Fruit fly (Drosophila melanogaster): Measurements from ENCODE around the gene Kaz.

Kaz gene

DNA sequence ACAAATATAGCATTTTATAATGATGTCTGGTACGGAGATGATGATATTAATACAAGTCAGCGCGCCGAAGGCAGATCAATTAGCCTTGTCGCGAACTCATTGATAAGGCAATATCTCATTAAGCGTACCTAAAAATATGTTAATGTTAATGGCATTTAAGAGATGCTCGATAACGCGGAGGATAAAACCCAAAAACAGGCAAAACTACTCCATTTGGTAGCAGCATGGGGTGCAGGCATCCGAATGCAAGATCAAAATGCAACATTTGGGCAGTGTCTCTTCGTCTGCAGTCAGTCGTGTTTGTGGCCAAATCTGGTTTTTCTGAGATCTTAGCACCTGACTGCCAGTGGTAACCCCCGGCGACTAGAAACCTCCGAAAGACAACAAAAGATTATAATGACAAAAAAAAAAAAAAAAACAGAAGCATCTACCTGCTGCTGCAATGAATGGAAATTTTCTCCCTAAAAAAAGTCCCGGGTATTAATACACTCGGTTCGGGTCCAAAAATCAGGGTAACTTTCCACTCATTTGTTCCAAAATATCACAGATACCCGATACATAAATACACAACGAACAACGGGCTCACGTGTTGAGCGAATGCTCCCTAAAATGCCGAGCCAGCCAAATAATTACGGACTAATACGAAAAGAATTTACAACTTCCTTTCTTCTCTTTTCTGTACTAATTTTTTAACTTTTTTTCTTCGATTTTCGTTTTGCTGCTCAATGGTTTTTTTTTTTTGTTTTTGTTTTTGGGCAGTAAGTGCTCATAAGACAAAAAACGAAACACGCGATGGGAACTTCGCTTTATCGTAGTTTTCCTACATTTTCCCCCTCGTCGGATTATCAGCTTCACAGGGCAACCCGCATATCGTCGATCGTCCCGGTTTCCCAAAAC is 16.4 kb upstream of the Kaz start:
- no peak for TF ChIP-seq CG8159 (tag; optimal IDR thresholded peaks at IDR 0.05)
- no peak for TF ChIP-seq fd96Ca (GFP tag; IDR thresholded peaks at IDR 0.05)
- no peak for TF ChIP-seq CG17806 (tag; optimal IDR thresholded peaks at IDR 0.05)
- no peak for TF ChIP-seq rn (GFP tag; IDR thresholded peaks at IDR 0.05)
- no peak for TF ChIP-seq CG10348 (GFP tag; IDR thresholded peaks at IDR 0.05)
- TF ChIP-seq gl (tag; optimal IDR thresholded peaks at IDR 0.05) = no peak
- no peak for TF ChIP-seq CG14655 (GFP tag; optimal IDR thresholded peaks at IDR 0.05)
- no peak for TF ChIP-seq Pif1B (GFP tag; optimal IDR thresholded peaks at IDR 0.05)

DNA sequence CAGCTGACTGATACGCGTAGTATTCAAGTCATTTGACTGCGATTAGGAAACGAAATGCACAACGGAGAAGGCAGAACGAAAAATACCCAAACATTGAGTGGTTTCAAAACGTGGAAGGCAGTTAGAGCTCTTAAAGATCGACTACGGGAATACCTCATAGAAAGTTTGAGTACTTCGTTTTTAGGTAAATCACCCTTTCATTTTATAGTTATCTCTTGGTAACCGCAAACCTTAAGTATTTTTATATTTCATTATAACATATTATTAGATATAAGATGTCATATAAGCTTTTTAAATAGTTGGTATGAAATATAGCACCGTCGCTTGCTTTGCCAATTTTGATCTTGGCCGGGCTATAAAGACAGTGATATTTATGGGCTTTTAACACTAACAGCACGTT is 15.4 kb upstream of the Kaz start:
- TF ChIP-seq CG8159 (tag; optimal IDR thresholded peaks at IDR 0.05) (no peak), CG32121 (GFP tag; IDR thresholded peaks at IDR 0.05) (no peak), CG13204 (GFP tag; optimal IDR thresholded peaks at IDR 0.05) (no peak), CG17806 (tag; optimal IDR thresholded peaks at IDR 0.05) (no peak), CG15710 (tag; optimal IDR thresholded peaks at IDR 0.05) (no peak), gl (tag; optimal IDR thresholded peaks at IDR 0.05) (no peak), CG10348 (GFP tag; IDR thresholded peaks at IDR 0.05) (no peak), Snoo (tag; optimal IDR thresholded peaks at IDR 0.05) (no peak)

DNA sequence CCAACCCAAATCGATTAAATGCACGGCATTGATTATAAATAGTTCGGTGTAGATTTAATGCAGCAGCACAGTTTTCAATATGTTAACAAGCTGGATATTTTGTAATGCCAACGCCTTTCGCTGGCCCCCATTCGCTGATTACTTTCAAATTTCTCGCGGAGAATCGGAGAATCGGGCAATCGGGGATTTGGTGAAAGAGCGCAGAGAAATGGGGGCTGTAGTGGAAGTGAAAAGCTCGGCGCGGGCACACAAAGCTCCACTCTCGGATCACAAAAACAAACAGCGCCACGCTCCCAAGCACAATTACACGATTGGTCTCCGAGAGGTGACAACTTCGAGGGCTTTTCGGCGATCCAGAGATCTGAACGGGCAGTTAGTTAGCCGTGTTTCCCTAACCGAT is 11.9 kb upstream of the Kaz start, which contains the start of gene Esp:
Esp (plus strand) TSS at position 301 of the 400 bp plus-strand sequence.
- TF ChIP-seq Pif1A (GFP tag; optimal IDR thresholded peaks at IDR 0.05) (no peak), CG8301 (tag; optimal IDR thresholded peaks at IDR 0.05) (no peak), Snoo (tag; optimal IDR thresholded peaks at IDR 0.05) (no peak), CG4496 (GFP tag; IDR thresholded peaks at IDR 0.05) (no peak), CG15710 (tag; optimal IDR thresholded peaks at IDR 0.05) (no peak), Ets98B (GFP tag; IDR thresholded peaks at IDR 0.05) (no peak), CG10348 (GFP tag; IDR thresholded peaks at IDR 0.05) (no peak), fd96Ca (GFP tag; IDR thresholded peaks at IDR 0.05) (no peak), CG32121 (GFP tag; IDR thresholded peaks at IDR 0.05) (no peak), gl (tag; optimal IDR thresholded peaks at IDR 0.05) (no peak), CG13204 (GFP tag; optimal IDR thresholded peaks at IDR 0.05) (no peak), CG17806 (tag; optimal IDR thresholded peaks at IDR 0.05) (no peak), CG12605 (GFP tag; IDR thresholded peaks at IDR 0.05) (no peak), rn (GFP tag; IDR thresholded peaks at IDR 0.05) (no peak), CG14655 (GFP tag; optimal IDR thresholded peaks at IDR 0.05) (no peak), Pif1B (GFP tag; optimal IDR thresholded peaks at IDR 0.05) (no peak), D1 (tag; optimal IDR thresholded peaks at IDR 0.05) (no peak), EcR (GFP tag; optimal IDR thresholded peaks at IDR 0.05) (no peak), CG34367 (tag; optimal IDR thresholded peaks at IDR 0.05) (no peak)

DNA sequence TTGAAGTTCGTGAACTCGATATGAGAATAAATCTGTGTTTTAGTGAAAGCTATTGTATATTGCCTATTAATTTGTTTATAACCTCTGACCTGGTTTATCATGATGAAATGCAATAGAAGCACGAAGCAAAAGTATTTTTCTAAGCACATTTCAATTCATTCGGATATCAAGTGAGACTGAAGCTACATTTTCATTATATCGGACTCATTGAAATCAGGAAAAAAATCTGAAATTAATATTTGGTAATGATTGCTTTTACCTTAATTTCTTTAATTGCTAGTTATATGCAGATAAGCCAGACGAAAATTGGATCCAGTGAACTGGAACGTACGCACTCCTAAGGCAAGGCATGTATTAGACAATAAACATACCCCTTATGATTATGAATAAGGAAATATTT is 11.3 kb upstream of the Kaz start, which contains the start of gene CG33658:
CG33658 (minus strand) TSS at position 101 of the 400 bp plus-strand sequence.
- TF ChIP-seq CG4496 (GFP tag; IDR thresholded peaks at IDR 0.05) (no peak), CG13204 (GFP tag; optimal IDR thresholded peaks at IDR 0.05) (no peak), CG32121 (GFP tag; IDR thresholded peaks at IDR 0.05) (no peak), CG8159 (tag; optimal IDR thresholded peaks at IDR 0.05) (no peak), CG9948 (tag; optimal IDR thresholded peaks at IDR 0.05) (no peak), CG10348 (GFP tag; IDR thresholded peaks at IDR 0.05) (no peak), CG15710 (tag; optimal IDR thresholded peaks at IDR 0.05) (no peak), Ets98B (GFP tag; IDR thresholded peaks at IDR 0.05) (no peak), Pif1A (GFP tag; optimal IDR thresholded peaks at IDR 0.05) (no peak), CG8301 (tag; optimal IDR thresholded peaks at IDR 0.05) (no peak), CG34367 (tag; optimal IDR thresholded peaks at IDR 0.05) (no peak), EcR (GFP tag; optimal IDR thresholded peaks at IDR 0.05) (no peak)

DNA sequence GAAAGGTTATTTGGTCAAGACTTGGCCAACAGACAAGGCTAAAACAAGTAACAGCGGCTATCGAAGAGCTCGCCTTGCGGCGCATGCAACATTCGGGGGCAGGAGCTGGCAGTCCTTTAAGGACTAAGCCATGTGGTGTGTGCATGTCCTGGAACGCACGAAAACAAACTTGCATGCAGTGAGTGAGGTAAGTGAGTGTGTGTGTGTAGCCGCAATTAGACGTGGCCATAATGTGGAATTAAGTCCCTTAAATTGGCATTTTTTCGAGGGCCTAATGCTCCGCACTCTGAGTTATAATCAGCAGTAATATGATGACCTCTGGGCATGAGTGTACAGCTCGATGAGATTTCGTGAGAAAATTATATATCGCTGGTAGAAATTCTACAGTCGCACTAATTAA is 3.9 kb upstream of the Kaz start, which contains the start of gene sosie:
sosie (plus strand) TSS at position 301 of the 400 bp plus-strand sequence.
- 0 out of 2 replicates have a peak, but pooled peaks have one; percentile 13 for TF ChIP-seq rn (GFP tag; IDR thresholded peaks at IDR 0.05)
- TF ChIP-seq CG12605 (GFP tag; IDR thresholded peaks at IDR 0.05) = no peak

DNA sequence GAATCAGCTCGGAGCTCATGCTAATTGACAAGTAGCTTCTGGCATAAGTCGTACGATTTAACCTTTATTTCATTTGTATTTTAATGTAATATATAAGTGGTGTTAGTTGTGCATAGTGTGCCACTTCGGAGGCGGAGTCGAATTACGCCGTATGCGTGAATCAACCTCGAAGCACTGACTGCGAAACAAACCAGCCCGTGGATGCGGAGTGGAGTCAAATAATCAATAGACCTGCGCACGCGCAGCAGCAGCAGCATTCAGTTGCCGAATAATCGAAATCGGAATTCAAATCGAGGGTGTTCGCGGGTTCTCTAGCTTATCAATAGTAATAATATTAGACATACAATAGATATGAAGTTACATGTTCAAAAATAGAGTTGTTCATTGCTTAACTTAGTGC is 1.5 kb downstream of the Kaz start, which contains the start of gene RabX4:
RabX4 (minus strand) TSS at position 176 of the 400 bp plus-strand sequence.
- no peak for TF ChIP-seq CG12605 (GFP tag; IDR thresholded peaks at IDR 0.05)
- no peak for TF ChIP-seq D1 (tag; optimal IDR thresholded peaks at IDR 0.05)
- no peak for TF ChIP-seq CG8301 (tag; optimal IDR thresholded peaks at IDR 0.05)
- no peak for TF ChIP-seq gl (tag; optimal IDR thresholded peaks at IDR 0.05)
- no peak for TF ChIP-seq Pif1A (GFP tag; optimal IDR thresholded peaks at IDR 0.05)
- TF ChIP-seq EcR (GFP tag; optimal IDR thresholded peaks at IDR 0.05) = no peak
- no peak for TF ChIP-seq CG17806 (tag; optimal IDR thresholded peaks at IDR 0.05)
- no peak for TF ChIP-seq CG9948 (tag; optimal IDR thresholded peaks at IDR 0.05)
- no peak for TF ChIP-seq CG13204 (GFP tag; optimal IDR thresholded peaks at IDR 0.05)
- no peak for TF ChIP-seq CG14655 (GFP tag; optimal IDR thresholded peaks at IDR 0.05)
- TF ChIP-seq CG4496 (GFP tag; IDR thresholded peaks at IDR 0.05) = no peak
- no peak for TF ChIP-seq rn (GFP tag; IDR thresholded peaks at IDR 0.05)
- no peak for TF ChIP-seq CG15710 (tag; optimal IDR thresholded peaks at IDR 0.05)
- no peak for TF ChIP-seq CG32121 (GFP tag; IDR thresholded peaks at IDR 0.05)
- no peak for TF ChIP-seq Ets98B (GFP tag; IDR thresholded peaks at IDR 0.05)
- no peak for TF ChIP-seq Pif1B (GFP tag; optimal IDR thresholded peaks at IDR 0.05)
- no peak for TF ChIP-seq CG10348 (GFP tag; IDR thresholded peaks at IDR 0.05)
- no peak for TF ChIP-seq Snoo (tag; optimal IDR thresholded peaks at IDR 0.05)
- no peak for TF ChIP-seq fd96Ca (GFP tag; IDR thresholded peaks at IDR 0.05)

All from whole organism, pupa.